Fruit fly (Drosophila melanogaster): ENCODE data around the gene CG43203.

DNA sequence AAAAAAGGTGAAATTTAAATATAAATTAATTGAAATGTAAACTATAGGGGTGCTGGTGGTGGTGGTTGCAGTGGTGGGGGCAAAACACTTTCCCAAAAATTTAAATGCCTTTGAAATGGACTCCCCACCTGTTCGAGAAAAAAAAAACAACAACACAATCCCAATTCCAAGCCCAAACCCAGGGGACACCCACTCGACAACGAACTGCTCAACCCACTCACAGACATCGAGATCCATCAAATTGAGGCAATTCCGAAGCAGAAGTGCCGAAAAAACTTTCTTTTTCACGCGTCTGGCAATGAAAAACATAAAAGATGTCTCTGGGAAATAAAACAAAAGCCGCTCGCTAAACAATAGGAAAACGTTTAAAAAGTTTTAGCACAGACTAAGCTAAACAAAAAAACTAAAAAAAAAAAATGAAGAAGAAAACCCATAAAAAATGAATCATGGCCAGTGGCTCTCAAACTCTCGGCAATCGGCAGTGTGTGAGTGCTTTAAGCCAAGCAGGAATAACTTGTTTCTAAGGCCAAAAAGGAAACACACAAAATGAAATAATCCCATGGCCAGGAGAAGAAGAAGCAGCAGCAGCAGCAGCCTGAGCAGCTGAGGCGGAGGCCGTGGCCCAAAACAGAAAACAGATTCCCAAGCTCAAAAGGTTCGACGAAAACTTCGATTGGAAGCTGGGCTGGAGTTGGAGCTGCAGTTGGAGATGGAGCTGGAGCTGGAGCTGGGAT is 44.9 kb upstream of the CG43203 start:
- TF ChIP-seq CG7101 (tag; optimal IDR thresholded peaks at IDR 0.05) (no peak), CG11617 (GFP tag; optimal IDR thresholded peaks at IDR 0.05) (no peak), pad (GFP tag; optimal IDR thresholded peaks at IDR 0.05) (no peak), kay (GFP tag; ENCODE audit: borderline replicate concordance) (no peak), cic (GFP tag; optimal IDR thresholded peaks at IDR 0.05) (no peak), CG33017 (tag; optimal IDR thresholded peaks at IDR 0.05) (no peak), cnc (optimal IDR thresholded peaks at IDR 0.05) (no peak), CG5204 (GFP tag; optimal IDR thresholded peaks at IDR 0.05) (no peak), Mnt (GFP tag; optimal IDR thresholded peaks at IDR 0.05) (no peak)

Data from whole organism, adult.